Worm (Caenorhabditis elegans) whole organism, L4/young adult: ENCODE measurements around the gene C10C5.7.

Source experiments
- W03F9.2 ChIP-seq: fragments of 150-350 bp; optimal IDR thresholded peaks from 2 replicates; lab custom pipeline; 2014; ENCODE audit warnings: missing biosample characterization, missing genetic modification characterization
- dao-5 ChIP-seq: sonication (generic microtip); optimal IDR thresholded peaks from 2 replicates; lab custom pipeline; 2016; ENCODE audit warnings: missing genotype, missing genetic modification characterization, moderate library complexity, missing compliant biosample characterization
- him-1 ChIP-seq: sonication (generic microtip); optimal IDR thresholded peaks from 2 replicates; lab custom pipeline; 2016; ENCODE audit warnings: missing genotype, missing genetic modification reagents, missing genetic modification characterization, missing compliant biosample characterization

C10C5.7 gene

DNA sequence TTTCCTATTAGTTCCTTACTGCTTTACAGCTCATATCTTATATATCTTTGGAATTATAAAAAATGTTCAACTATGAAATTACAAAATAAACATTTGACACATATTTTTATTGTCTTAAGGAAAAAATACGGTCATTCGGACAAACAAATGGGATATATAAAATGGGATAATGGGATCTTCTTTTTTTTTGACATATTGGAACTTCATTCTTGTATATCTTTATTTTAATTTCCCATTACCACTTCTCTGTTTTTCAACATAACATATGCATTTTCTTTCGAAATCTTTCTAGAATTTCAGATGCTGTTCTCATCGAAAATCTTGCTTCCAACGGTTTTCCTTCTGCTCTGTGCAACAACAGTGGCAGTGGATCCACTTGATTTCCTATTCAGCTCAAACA lies at the start of gene C10C5.7:
Gene C10C5.7 (plus strand): TSS at position 301 of the 400 bp plus-strand sequence.
- no peak for TF ChIP-seq him-1 (tag; lab: Kevin White, UChicago)

ce11 chrIV:9335552-9336251 lies 49.2 kb upstream of the C10C5.7 start, which contains the start of the genes coa-4 and T20D3.14:
Gene coa-4, minus strand, starts transcription at chrIV:9335602.
Gene T20D3.14, minus strand, starts transcription at chrIV:9335909.
- TF ChIP-seq W03F9.2 (tag; lab: Kevin White, UChicago) (no peak), dao-5 (tag; lab: Kevin White, UChicago) (no peak), him-1 (tag; lab: Kevin White, UChicago) (no peak)

ce11 chrIV:9336538-9337090 lies 48.3 kb upstream of the C10C5.7 start, which contains the start of gene T20D3.5:
Gene T20D3.5, plus strand, starts transcription at chrIV:9337040.
- no peak for TF ChIP-seq W03F9.2 (tag; lab: Kevin White, UChicago)

DNA sequence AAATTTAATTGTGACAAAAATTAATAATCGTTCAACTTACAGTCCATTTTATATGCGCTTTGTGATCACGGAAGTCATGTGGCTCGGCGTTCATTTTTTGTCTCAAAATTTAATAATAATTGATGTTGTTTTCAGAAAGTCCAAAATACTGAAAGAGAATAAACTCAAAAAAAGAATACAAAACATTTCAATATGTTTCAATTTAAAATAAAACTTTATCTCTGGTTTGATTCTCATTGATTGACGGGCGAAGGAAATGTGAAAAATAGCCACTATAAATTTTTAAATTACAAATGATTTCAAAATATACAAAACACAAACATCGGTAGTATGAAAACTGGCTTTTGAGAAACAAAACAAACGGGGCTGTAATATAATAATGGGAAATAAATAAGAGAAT lies 45.7 kb upstream of the C10C5.7 start, which contains the start of gene T20D3.6:
Gene T20D3.6 (minus strand): TSS at position 101 of the 400 bp plus-strand sequence.
- no peak for TF ChIP-seq dao-5 (tag; lab: Kevin White, UChicago)

ce11 chrIV:9341591-9341990 lies 43.3 kb upstream of the C10C5.7 start, which contains the start of gene vps-26:
Gene vps-26, minus strand, starts transcription at chrIV:9341790.
- TF ChIP-seq dao-5 (tag; lab: Kevin White, UChicago), result no peak
- peak; percentile 22 for TF ChIP-seq W03F9.2 (tag; lab: Kevin White, UChicago)

ce11 chrIV:9343102-9343599 lies 41.8 kb upstream of the C10C5.7 start, which contains the start of gene pigc-1:
Gene pigc-1, minus strand, starts transcription at chrIV:9343152.
- TF ChIP-seq dao-5 (tag; lab: Kevin White, UChicago) (no peak), him-1 (tag; lab: Kevin White, UChicago) (no peak), W03F9.2 (tag; lab: Kevin White, UChicago) (peak; percentile 1)

DNA sequence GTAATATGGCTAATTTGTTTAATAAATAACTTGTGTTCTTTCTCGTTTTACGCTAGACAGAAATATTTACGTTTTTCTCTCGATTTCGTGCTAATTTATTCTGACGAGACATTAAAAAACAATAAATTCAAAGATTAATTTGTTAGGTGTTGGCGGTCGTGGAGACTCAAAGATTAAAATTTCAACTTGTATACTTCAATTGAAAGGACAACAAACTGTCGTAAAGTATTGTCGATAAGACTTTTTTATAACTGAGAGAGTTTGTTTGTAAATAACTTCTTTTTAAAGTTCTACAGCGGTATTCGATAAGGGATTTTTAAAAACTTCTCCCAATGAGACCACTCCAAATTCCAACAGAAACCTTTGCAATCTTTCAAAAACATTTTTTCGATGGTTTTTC lies 31.2 kb upstream of the C10C5.7 start:
- TF ChIP-seq W03F9.2 (tag; lab: Kevin White, UChicago), result no peak
- TF ChIP-seq dao-5 (tag; lab: Kevin White, UChicago), result no peak

ce11 chrIV:9366411-9366810 lies 18.5 kb upstream of the C10C5.7 start, which contains the start of gene pezo-1:
Gene pezo-1, minus strand, starts transcription at chrIV:9366511.
- TF ChIP-seq him-1 (tag; lab: Kevin White, UChicago) (no peak), W03F9.2 (tag; lab: Kevin White, UChicago) (no peak), dao-5 (tag; lab: Kevin White, UChicago) (no peak)

DNA sequence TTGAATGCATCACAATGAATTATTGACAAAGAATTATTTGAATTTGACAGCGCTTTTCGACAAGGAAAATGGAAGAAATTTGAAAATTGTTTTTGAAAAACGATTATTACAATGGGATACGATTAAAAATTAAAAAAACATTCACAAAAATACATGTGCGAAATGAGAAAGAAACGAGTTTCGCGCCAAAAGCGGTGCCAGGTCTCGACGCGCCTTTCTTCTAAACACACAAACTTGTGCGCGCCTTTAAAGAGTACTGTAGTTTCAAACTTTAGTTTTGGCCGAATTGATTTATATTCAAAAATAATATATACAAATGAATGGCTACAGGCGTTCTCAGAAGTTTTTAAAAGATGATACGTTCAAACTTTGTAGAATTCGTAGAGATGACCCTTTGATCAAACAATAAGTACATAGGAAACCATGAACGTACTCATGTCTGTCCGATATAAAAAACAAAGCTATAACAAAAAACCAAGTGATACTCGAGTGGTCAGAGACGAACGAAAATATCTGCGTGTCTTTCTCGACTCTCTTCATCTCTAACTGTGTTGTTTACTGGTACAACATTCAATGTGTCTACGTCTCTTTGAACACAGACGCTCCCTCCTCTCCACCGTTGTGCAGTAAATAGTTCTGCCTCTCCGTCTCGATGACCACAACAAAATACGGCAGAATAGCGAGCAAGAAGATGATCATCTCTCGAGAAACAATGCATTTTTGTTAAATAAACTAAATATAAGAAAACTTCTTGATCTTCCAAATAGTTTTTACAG lies 16.9 kb upstream of the C10C5.7 start:
- TF ChIP-seq him-1 (tag; lab: Kevin White, UChicago) (no peak), W03F9.2 (tag; lab: Kevin White, UChicago) (peak; percentile 43)

DNA sequence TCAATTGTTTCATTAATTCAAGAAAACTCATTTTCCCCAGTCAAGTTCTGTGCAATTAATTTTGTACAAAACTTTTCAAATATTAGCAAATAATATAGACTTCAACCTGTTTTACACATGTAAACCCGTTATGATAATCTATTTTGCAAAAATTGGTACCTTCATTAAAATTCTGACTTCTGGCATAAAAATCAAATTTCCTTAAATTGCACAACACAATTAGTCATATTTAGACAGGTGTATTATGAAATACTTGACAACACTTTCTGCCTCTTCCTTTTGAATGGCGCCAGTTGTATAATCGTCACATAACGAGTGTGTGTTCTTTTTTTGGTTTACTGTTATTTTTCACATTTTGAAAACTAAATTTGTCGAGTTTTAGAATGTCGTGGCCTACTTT lies 13.8 kb upstream of the C10C5.7 start, which contains the start of gene fbxc-58:
Gene fbxc-58 (plus strand): TSS at position 383 of the 400 bp plus-strand sequence.
- TF ChIP-seq dao-5 (tag; lab: Kevin White, UChicago) (no peak), him-1 (tag; lab: Kevin White, UChicago) (no peak), W03F9.2 (tag; lab: Kevin White, UChicago) (no peak)

- TF ChIP-seq him-1 (tag; lab: Kevin White, UChicago), result no peak
- TF ChIP-seq W03F9.2 (tag; lab: Kevin White, UChicago), result no peak
- no peak for TF ChIP-seq dao-5 (tag; lab: Kevin White, UChicago)
These were observed 10.4 kb upstream of the C10C5.7 start, which contains the start of gene C10C5.3 for ce11 chrIV:9374529-9374928. Gene C10C5.3, plus strand, starts transcription at chrIV:9374829.

DNA sequence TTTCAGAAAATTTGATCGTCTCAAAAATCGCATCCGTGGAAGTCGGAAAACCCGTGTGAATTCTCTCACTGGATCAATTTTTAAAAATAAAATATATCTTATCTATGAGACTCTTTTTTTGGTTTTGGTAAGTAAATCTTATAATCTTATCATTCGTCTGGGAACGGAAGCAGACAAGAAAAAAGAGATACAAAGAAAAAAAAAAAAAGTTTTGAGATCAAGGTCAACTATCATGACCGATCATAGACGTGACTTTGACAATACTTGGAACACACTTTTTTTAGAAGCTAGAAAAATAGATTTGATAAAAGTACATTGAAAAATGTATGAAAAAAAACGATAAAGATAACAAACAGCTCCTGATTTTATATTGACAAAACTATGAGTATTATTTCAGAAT lies 8.4 kb upstream of the C10C5.7 start:
- TF ChIP-seq him-1 (tag; lab: Kevin White, UChicago) (no peak), W03F9.2 (tag; lab: Kevin White, UChicago) (no peak), dao-5 (tag; lab: Kevin White, UChicago) (no peak)

- TF ChIP-seq dao-5 (tag; lab: Kevin White, UChicago) (no peak), him-1 (tag; lab: Kevin White, UChicago) (no peak), W03F9.2 (tag; lab: Kevin White, UChicago) (no peak)
These were observed 6.7 kb upstream of the C10C5.7 start, which contains the start of gene C10C5.4 for ce11 chrIV:9378272-9378671. Gene C10C5.4, plus strand, starts transcription at chrIV:9378552.
